Worm (Caenorhabditis elegans) whole organism, young adult: Measurements from ENCODE around the gene C46C2.7.
A peak's percentile ranks its signal among the peaks of the same experiment; 100 is the strongest.

ENCODE experiments used
- B0035.1 ChIP-seq: sonication (generic microtip); optimal IDR thresholded peaks from 2 replicates; lab custom pipeline; 2016; ENCODE audit warnings: missing genetic modification characterization, mild to moderate bottlenecking, missing compliant biosample characterization, missing genotype, missing genetic modification reagents
- B0336.3 ChIP-seq: fragments of 200-800 bp; sonication (Bioruptor generic); IDR thresholded peaks from 2 replicates; pipeline ENCODE4 v1.3.6; 2022; ENCODE audit warnings: missing genetic modification characterization, missing compliant biosample characterization
- F22D6.2 ChIP-seq: sonication (generic microtip); optimal IDR thresholded peaks from 2 replicates; lab custom pipeline; 2016; ENCODE audit warnings: mild to moderate bottlenecking, missing genetic modification characterization, missing compliant biosample characterization
- F39B2.1 ChIP-seq: fragments of 200-800 bp; sonication (Bioruptor generic); IDR thresholded peaks from 2 replicates; pipeline ENCODE4 v1.3.6; 2022; ENCODE audit warnings: missing genetic modification reagents, missing genetic modification characterization, missing compliant biosample characterization
- F52B5.7 ChIP-seq: sonication (generic microtip); optimal IDR thresholded peaks from 2 replicates; lab custom pipeline; 2016; ENCODE audit warnings: mild to moderate bottlenecking, missing genetic modification characterization, missing compliant biosample characterization
- F57A8.1 ChIP-seq: fragments of 200-800 bp; sonication (Bioruptor generic); optimal IDR thresholded peaks from 2 replicates; lab custom pipeline; 2018; ENCODE audit warnings: mild to moderate bottlenecking, missing genetic modification characterization, moderate library complexity, missing compliant biosample characterization
- F57C9.4 ChIP-seq: sonication (generic microtip); optimal IDR thresholded peaks from 2 replicates; lab custom pipeline; 2017; ENCODE audit warnings: mild to moderate bottlenecking, missing genetic modification characterization, missing compliant biosample characterization
- K12H6.12 ChIP-seq: fragments of 200-800 bp; sonication (Bioruptor generic); optimal IDR thresholded peaks from 2 replicates; lab custom pipeline; 2018; ENCODE audit warnings: mild to moderate bottlenecking, missing genetic modification characterization, missing compliant biosample characterization
- T26A5.8 ChIP-seq: sonication (generic microtip); optimal IDR thresholded peaks from 2 replicates; lab custom pipeline; 2016; ENCODE audit warnings: missing genetic modification characterization, missing compliant biosample characterization
- Y53F4B.3 ChIP-seq: fragments of 200-800 bp; sonication (Bioruptor generic); IDR thresholded peaks from 2 replicates; pipeline ENCODE4 v1.3.6; 2022; ENCODE audit warnings: missing genetic modification reagents, missing genetic modification characterization, missing compliant biosample characterization
- Y53G8AR.9 ChIP-seq: fragments of 200-800 bp; sonication (Bioruptor generic); conservative IDR thresholded peaks from 2 replicates; pipeline ENCODE4 v1.3.6; 2022; ENCODE audit warnings: missing genetic modification reagents, missing genetic modification characterization, missing compliant biosample characterization
- Y79H2A.3 ChIP-seq: fragments of 200-800 bp; sonication (Bioruptor generic); conservative IDR thresholded peaks from 2 replicates; pipeline ENCODE4 v1.3.6; 2022; ENCODE audit warnings: missing genetic modification reagents, missing genetic modification characterization, missing compliant biosample characterization
- ZK185.1 ChIP-seq: sonication (generic microtip); optimal IDR thresholded peaks from 2 replicates; lab custom pipeline; 2016; ENCODE audit warnings: mild to moderate bottlenecking, missing genetic modification characterization, missing compliant biosample characterization; ENCODE audit not compliant: poor library complexity, severe bottlenecking
- ama-1 ChIP-seq, 3 experiments: fragments of 150-350 bp in 1 of 3; sonication (generic microtip) in 2 of 3; optimal IDR thresholded peaks; 2 replicates each; lab custom pipeline; 2014 to 2018; ENCODE audit warnings: missing biosample characterization in 2 of 3, missing genetic modification characterization in 2 of 3, missing genetic modification reagents in 2 of 3
- aptf-2 ChIP-seq: fragments of 200-800 bp; sonication (Bioruptor generic); conservative IDR thresholded peaks from 2 replicates; pipeline ENCODE4 v1.3.6; 2022; ENCODE audit warnings: missing genetic modification reagents, missing genetic modification characterization, missing compliant biosample characterization
- attf-3 ChIP-seq: fragments of 200-800 bp; sonication (Bioruptor generic); conservative IDR thresholded peaks from 2 replicates; pipeline ENCODE4 v1.3.6; 2022; ENCODE audit warnings: missing genetic modification reagents, missing genetic modification characterization, missing compliant biosample characterization
- attf-5 ChIP-seq: fragments of 200-800 bp; sonication (Bioruptor generic); optimal IDR thresholded peaks from 2 replicates; lab custom pipeline; 2018; ENCODE audit warnings: mild to moderate bottlenecking, missing genetic modification characterization, missing compliant biosample characterization
- attf-6 ChIP-seq: fragments of 200-800 bp; sonication (Bioruptor generic); IDR thresholded peaks from 2 replicates; pipeline ENCODE4 v1.3.6; 2022; ENCODE audit warnings: missing genetic modification reagents, missing genetic modification characterization, missing compliant biosample characterization
- ceh-58 ChIP-seq: fragments of 200-800 bp; sonication (Bioruptor generic); IDR thresholded peaks from 2 replicates; pipeline ENCODE4 v1.3.6; 2022; ENCODE audit warnings: missing genetic modification characterization, missing compliant biosample characterization
- chd-7 ChIP-seq: sonication (generic microtip); optimal IDR thresholded peaks from 2 replicates; lab custom pipeline; 2016; ENCODE audit warnings: mild to moderate bottlenecking, missing genetic modification characterization, moderate library complexity, missing compliant biosample characterization
- die-1 ChIP-seq: sonication (generic microtip); optimal IDR thresholded peaks from 2 replicates; lab custom pipeline; 2016; ENCODE audit warnings: missing genotype, mild to moderate bottlenecking, missing genetic modification characterization, missing compliant biosample characterization
- egl-44 ChIP-seq: fragments of 200-800 bp; sonication (Bioruptor generic); IDR thresholded peaks from 2 replicates; pipeline ENCODE4 v1.3.6; 2022; ENCODE audit warnings: missing genetic modification reagents, missing genetic modification characterization, missing compliant biosample characterization
- egrh-3 ChIP-seq: fragments of 200-800 bp; sonication (Bioruptor generic); IDR thresholded peaks from 2 replicates; pipeline ENCODE4 v1.3.6; 2022; ENCODE audit warnings: missing genetic modification reagents, missing genetic modification characterization, missing compliant biosample characterization
- him-1 ChIP-seq: sonication (generic microtip); optimal IDR thresholded peaks from 2 replicates; lab custom pipeline; 2016; ENCODE audit warnings: missing genotype, missing genetic modification reagents, missing genetic modification characterization, missing compliant biosample characterization
- hlh-26 ChIP-seq: fragments of 200-800 bp; sonication (Bioruptor generic); conservative IDR thresholded peaks from 2 replicates; pipeline ENCODE4 v1.3.6; 2022; ENCODE audit warnings: missing genetic modification reagents, missing genetic modification characterization, missing compliant biosample characterization
- hmg-1.2 ChIP-seq: fragments of 200-800 bp; sonication (Bioruptor generic); IDR thresholded peaks from 2 replicates; pipeline ENCODE4 v1.3.6; 2022; ENCODE audit warnings: missing genetic modification reagents, missing genetic modification characterization, missing compliant biosample characterization
- hmg-20 ChIP-seq: fragments of 200-800 bp; sonication (Bioruptor generic); IDR thresholded peaks from 2 replicates; pipeline ENCODE4 v1.3.6; 2022; ENCODE audit warnings: missing genetic modification reagents, missing genetic modification characterization, missing compliant biosample characterization
- hsf-1 ChIP-seq: fragments of 200-800 bp; sonication (Bioruptor generic); IDR thresholded peaks from 2 replicates; pipeline ENCODE4 v1.3.6; 2022; ENCODE audit warnings: missing genetic modification reagents, missing genetic modification characterization, missing compliant biosample characterization
- let-607 ChIP-seq, 2 experiments: fragments of 200-800 bp in 1 of 2; sonication (Bioruptor generic) in 1 of 2; sonication (generic microtip) in 1 of 2; optimal IDR thresholded peaks; 2 replicates each; lab custom pipeline; 2016 to 2018; ENCODE audit warnings: mild to moderate bottlenecking in 2 of 2, missing compliant biosample characterization in 2 of 2, missing genetic modification characterization in 2 of 2, moderate library complexity in 2 of 2, missing genotype in 1 of 2
- lin-54 ChIP-seq: fragments of 200-800 bp; sonication (Bioruptor generic); optimal IDR thresholded peaks from 2 replicates; lab custom pipeline; 2018; ENCODE audit warnings: mild to moderate bottlenecking, missing genetic modification characterization, missing compliant biosample characterization
- nfyb-1 ChIP-seq: fragments of 200-800 bp; sonication (Bioruptor generic); IDR thresholded peaks from 2 replicates; pipeline ENCODE4 v1.3.6; 2022; ENCODE audit warnings: missing genetic modification reagents, missing genetic modification characterization, missing compliant biosample characterization
- nhr-120 ChIP-seq: fragments of 200-800 bp; sonication (Bioruptor generic); IDR thresholded peaks from 2 replicates; pipeline ENCODE4 v1.3.6; 2022; ENCODE audit warnings: missing genetic modification characterization, missing compliant biosample characterization
- nhr-179 ChIP-seq: sonication (generic microtip); optimal IDR thresholded peaks from 2 replicates; lab custom pipeline; 2016; ENCODE audit warnings: mild to moderate bottlenecking, missing genetic modification characterization, missing compliant biosample characterization
- nhr-90 ChIP-seq: sonication (generic microtip); optimal IDR thresholded peaks from 2 replicates; lab custom pipeline; 2016; ENCODE audit warnings: missing genotype, mild to moderate bottlenecking, missing genetic modification characterization, missing compliant biosample characterization
- pha-4 ChIP-seq: fragments of 150-350 bp; sonication (generic microtip); optimal IDR thresholded peaks from 2 replicates; lab custom pipeline; 2014; ENCODE audit warnings: missing biosample characterization, missing genetic modification reagents, missing genetic modification characterization
- sdz-38 ChIP-seq: sonication (generic microtip); optimal IDR thresholded peaks from 2 replicates; lab custom pipeline; 2016; ENCODE audit warnings: missing genotype, missing genetic modification characterization, missing compliant biosample characterization
- sea-2 ChIP-seq: fragments of 200-800 bp; sonication (Bioruptor generic); IDR thresholded peaks from 2 replicates; pipeline ENCODE4 v1.3.6; 2022; ENCODE audit warnings: missing genetic modification characterization, missing compliant biosample characterization
- somi-1 ChIP-seq: fragments of 200-800 bp; sonication (Bioruptor generic); optimal IDR thresholded peaks from 2 replicates; lab custom pipeline; 2018; ENCODE audit warnings: mild to moderate bottlenecking, missing genetic modification characterization, missing compliant biosample characterization
- sptf-2 ChIP-seq: fragments of 200-800 bp; sonication (Bioruptor generic); optimal IDR thresholded peaks from 2 replicates; lab custom pipeline; 2018; ENCODE audit warnings: mild to moderate bottlenecking, missing genetic modification characterization, missing compliant biosample characterization
- tbx-9 ChIP-seq: sonication (generic microtip); optimal IDR thresholded peaks from 2 replicates; lab custom pipeline; 2016; ENCODE audit warnings: borderline replicate concordance, missing genetic modification characterization, inconsistent platforms, missing compliant biosample characterization
- tlf-1 ChIP-seq: fragments of 200-800 bp; sonication (Bioruptor generic); optimal IDR thresholded peaks from 2 replicates; lab custom pipeline; 2018; ENCODE audit warnings: mild to moderate bottlenecking, missing genetic modification characterization, missing compliant biosample characterization
- ztf-18 ChIP-seq: sonication (generic microtip); optimal IDR thresholded peaks from 2 replicates; lab custom pipeline; 2016; ENCODE audit warnings: missing genotype, mild to moderate bottlenecking, missing genetic modification characterization, missing compliant biosample characterization
- ztf-25 ChIP-seq: fragments of 200-800 bp; sonication (Bioruptor generic); IDR thresholded peaks from 2 replicates; pipeline ENCODE4 v1.3.6; 2022; ENCODE audit warnings: missing genetic modification reagents, missing genetic modification characterization, missing compliant biosample characterization
- ztf-3 ChIP-seq: fragments of 200-800 bp; sonication (Bioruptor generic); optimal IDR thresholded peaks from 2 replicates; lab custom pipeline; 2018; ENCODE audit warnings: mild to moderate bottlenecking, missing genetic modification characterization, missing compliant biosample characterization

The C46C2.7 gene

DNA sequence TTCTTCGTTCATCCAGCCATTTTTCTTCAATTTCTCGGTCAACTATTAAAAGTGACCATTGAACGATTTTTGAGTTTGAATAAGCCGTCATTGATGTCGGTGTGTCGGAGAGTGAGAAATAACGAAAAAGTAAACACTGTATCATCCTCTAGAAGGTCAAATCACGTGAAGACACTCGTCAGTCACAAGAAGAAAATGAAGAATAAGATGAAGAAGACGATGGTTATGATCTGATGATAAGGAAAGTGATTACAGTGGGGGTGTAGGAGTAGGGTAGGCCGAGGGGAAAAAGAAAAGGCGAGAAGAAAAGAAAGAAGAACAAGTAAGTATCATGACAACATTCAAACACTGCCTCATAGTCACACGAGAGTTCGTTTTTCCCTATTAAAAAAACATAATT is 3.5 kb downstream of the C46C2.7 start (continued):
- TF ChIP-seq F57C9.4 (tag; lab: Kevin White, UChicago), result no peak
- TF ChIP-seq F57A8.1 (GFP tag; lab: Kevin White, UChicago), result no peak
- 0 out of 2 replicates have a peak, but pooled peaks have one; percentile 18 for TF ChIP-seq Y79H2A.3
- TF ChIP-seq tlf-1 (GFP tag; lab: Kevin White, UChicago), result peak; percentile 14
- TF ChIP-seq T26A5.8 (tag; lab: Kevin White, UChicago), result no peak
- no peak for TF ChIP-seq sea-2 (GFP tag; lab: Robert Waterston, UW)
- TF ChIP-seq ama-1 (optimal IDR thresholded peaks at IDR 0.05; lab: Kevin White, UChicago), result no peak
- TF ChIP-seq ama-1 (GFP tag; optimal IDR thresholded peaks at IDR 0.05; lab: Kevin White, UChicago), result no peak
- TF ChIP-seq let-607 (tag; optimal IDR thresholded peaks at IDR 0.05; lab: Kevin White, UChicago), result peak in 1 of 2 experiments; percentile 20
- TF ChIP-seq egrh-3 (GFP tag; lab: Robert Waterston, UW), result no peak
- TF ChIP-seq ceh-58 (GFP tag; lab: Robert Waterston, UW), result no peak
- TF ChIP-seq egl-44 (GFP tag; lab: Robert Waterston, UW), result no peak
- TF ChIP-seq attf-5 (GFP tag; lab: Kevin White, UChicago), result peak; percentile 54
- TF ChIP-seq pha-4 (tag; lab: Kevin White, UChicago), result no peak
- TF ChIP-seq K12H6.12 (tag; lab: Kevin White, UChicago), result no peak
- TF ChIP-seq sptf-2 (GFP tag; lab: Kevin White, UChicago), result no peak
- no peak for TF ChIP-seq hlh-26 (GFP tag; lab: Robert Waterston, UW)
- TF ChIP-seq die-1 (tag; lab: Kevin White, UChicago), result no peak
- TF ChIP-seq attf-6 (GFP tag; lab: Robert Waterston, UW), result no peak
- TF ChIP-seq F22D6.2 (tag; lab: Kevin White, UChicago), result no peak
- TF ChIP-seq nhr-120 (GFP tag; lab: Robert Waterston, UW), result no peak
- TF ChIP-seq ztf-25 (GFP tag; lab: Robert Waterston, UW), result 0 out of 2 replicates have a peak, but pooled peaks have one; percentile 24
- no peak for TF ChIP-seq him-1 (tag; lab: Kevin White, UChicago)
- TF ChIP-seq aptf-2 (GFP tag; lab: Robert Waterston, UW), result no peak
- peak; percentile 69; the same call in 1 of the 2 replicates for TF ChIP-seq hsf-1
- TF ChIP-seq hmg-20, result no peak
- TF ChIP-seq lin-54 (GFP tag; lab: Kevin White, UChicago), result peak; percentile 34
- no peak for TF ChIP-seq nfyb-1 (GFP tag; lab: Robert Waterston, UW)
- TF ChIP-seq attf-3 (GFP tag; lab: Robert Waterston, UW), result no peak
- TF ChIP-seq Y53G8AR.9 (GFP tag; lab: Robert Waterston, UW), result no peak
- no peak for TF ChIP-seq chd-7 (tag; lab: Kevin White, UChicago)
- no peak for TF ChIP-seq B0035.1
- TF ChIP-seq ztf-18 (tag; lab: Kevin White, UChicago), result no peak
- TF ChIP-seq tbx-9 (tag; lab: Kevin White, UChicago), result no peak
- no peak for TF ChIP-seq ZK185.1 (tag; lab: Kevin White, UChicago)
- peak; percentile 78 for TF ChIP-seq somi-1
- no peak for TF ChIP-seq Y53F4B.3 (GFP tag; lab: Robert Waterston, UW)
- no peak; the same call in 1 of the 2 replicates for TF ChIP-seq hmg-1.2 (GFP tag; lab: Robert Waterston, UW)
- TF ChIP-seq F39B2.1, result no peak
- no peak for TF ChIP-seq ztf-3 (GFP tag; lab: Kevin White, UChicago)
- TF ChIP-seq B0336.3, result no peak; the same call in 1 of the 2 replicates
- no peak for TF ChIP-seq sdz-38
- TF ChIP-seq nhr-90, result peak; percentile 18
- no peak for TF ChIP-seq nhr-179 (tag; lab: Kevin White, UChicago)
- TF ChIP-seq F52B5.7 (tag; lab: Kevin White, UChicago), result no peak
